Worm (Caenorhabditis elegans) whole organism, early embryonic: Measurements from ENCODE around the gene Y62H9A.5.

Experiments
- B0310.2 ChIP-seq: sonication (generic microtip); optimal IDR thresholded peaks from 2 replicates; lab custom pipeline; 2016; ENCODE audit warnings: mild to moderate bottlenecking, missing genetic modification characterization, missing compliant biosample characterization
- F13C5.2 ChIP-seq: sonication (generic microtip); optimal IDR thresholded peaks from 2 replicates; lab custom pipeline; 2017; ENCODE audit warnings: mild to moderate bottlenecking, missing genetic modification characterization, inconsistent platforms, missing compliant biosample characterization
- aly-1 ChIP-seq: sonication (generic microtip); optimal IDR thresholded peaks from 2 replicates; lab custom pipeline; 2016; ENCODE audit warnings: missing genetic modification characterization, missing compliant biosample characterization
- ama-1 ChIP-seq: fragments of 150-350 bp; optimal IDR thresholded peaks from 2 replicates; lab custom pipeline; 2014
- ceh-13 ChIP-seq: fragments of 200-800 bp; sonication (Bioruptor generic); optimal IDR thresholded peaks from 2 replicates; lab custom pipeline; 2018; ENCODE audit warnings: mild to moderate bottlenecking, missing genetic modification characterization, missing compliant biosample characterization
- ceh-36 ChIP-seq: sonication (generic microtip); optimal IDR thresholded peaks from 2 replicates; lab custom pipeline; 2016; ENCODE audit warnings: missing genetic modification characterization, inconsistent platforms, missing compliant biosample characterization
- ets-7 ChIP-seq: sonication (generic microtip); optimal IDR thresholded peaks from 2 replicates; lab custom pipeline; 2016; ENCODE audit warnings: missing genotype, missing genetic modification characterization, missing compliant biosample characterization
- flt-1 ChIP-seq: fragments of 200-800 bp; sonication (Bioruptor generic); IDR thresholded peaks from 2 replicates; pipeline ENCODE4 v1.3.6; 2022; ENCODE audit warnings: missing genetic modification characterization, missing compliant biosample characterization
- hmbx-1 ChIP-seq: sonication (generic microtip); optimal IDR thresholded peaks from 2 replicates; lab custom pipeline; 2016; ENCODE audit warnings: mild to moderate bottlenecking, missing genetic modification characterization, missing compliant biosample characterization
- hmg-4 ChIP-seq: fragments of 200-800 bp; sonication (Bioruptor generic); optimal IDR thresholded peaks from 2 replicates; lab custom pipeline; 2018; ENCODE audit warnings: mild to moderate bottlenecking, missing genetic modification characterization, missing compliant biosample characterization
- hnd-1 ChIP-seq: sonication (generic microtip); optimal IDR thresholded peaks from 2 replicates; lab custom pipeline; 2016; ENCODE audit warnings: missing genetic modification characterization, missing compliant biosample characterization
- pes-1 ChIP-seq: fragments of 200-800 bp; sonication (Bioruptor generic); IDR thresholded peaks from 2 replicates; pipeline ENCODE4 v1.3.6; 2022; ENCODE audit warnings: missing genetic modification reagents, missing genetic modification characterization, missing compliant biosample characterization
- scrt-1 ChIP-seq: fragments of 200-800 bp; sonication (Bioruptor generic); IDR thresholded peaks from 2 replicates; pipeline ENCODE4 v1.3.6; 2022; ENCODE audit warnings: missing genetic modification characterization, missing compliant biosample characterization
- sea-1 ChIP-seq: fragments of 200-800 bp; sonication (Bioruptor generic); conservative IDR thresholded peaks from 2 replicates; pipeline ENCODE4 v1.3.6; 2022; ENCODE audit warnings: missing genetic modification characterization, missing compliant biosample characterization
- tbx-11 ChIP-seq: fragments of 200-800 bp; sonication (Bioruptor generic); IDR thresholded peaks from 2 replicates; pipeline ENCODE4 v1.3.6; 2022; ENCODE audit warnings: missing genetic modification characterization, missing compliant biosample characterization
- tbx-37 ChIP-seq: fragments of 200-800 bp; sonication (Bioruptor generic); conservative IDR thresholded peaks from 2 replicates; pipeline ENCODE4 v1.3.6; 2022; ENCODE audit warnings: missing genetic modification reagents, missing genetic modification characterization, missing compliant biosample characterization
- tra-4 ChIP-seq: sonication (generic microtip); optimal IDR thresholded peaks from 2 replicates; lab custom pipeline; 2017; ENCODE audit warnings: missing genetic modification characterization, missing compliant biosample characterization

Y62H9A.5 gene

ce11 chrX:11913824-11914223, 31.1 kb upstream of the Y62H9A.5 start, which contains the start of gene Y62H9A.12:
Gene Y62H9A.12, plus strand, starts transcription at chrX:11914124.
- TF ChIP-seq ceh-13 (GFP tag; lab: Kevin White, UChicago) (no peak), pes-1 (GFP tag; lab: Robert Waterston, UW) (no peak)

ce11 chrX:11910046-11910445, 27.3 kb upstream of the Y62H9A.5 start, which contains the start of gene Y62H9A.15:
Gene Y62H9A.15, minus strand, starts transcription at chrX:11910145.
- TF ChIP-seq sea-1: no peak
- TF ChIP-seq ets-7 (tag; lab: Kevin White, UChicago): no peak
- TF ChIP-seq flt-1 (GFP tag; lab: Robert Waterston, UW): no peak
- no peak for TF ChIP-seq tra-4 (tag; lab: Kevin White, UChicago)
- no peak for TF ChIP-seq ceh-13 (GFP tag; lab: Kevin White, UChicago)
- no peak for TF ChIP-seq F13C5.2 (tag; lab: Kevin White, UChicago)
- no peak for TF ChIP-seq pes-1 (GFP tag; lab: Robert Waterston, UW)
- no peak for TF ChIP-seq scrt-1 (GFP tag; lab: Robert Waterston, UW)
- no peak for TF ChIP-seq hmbx-1 (tag; lab: Kevin White, UChicago)
- no peak for TF ChIP-seq tbx-37 (GFP tag; lab: Robert Waterston, UW)
- TF ChIP-seq tbx-11 (GFP tag; lab: Robert Waterston, UW): no peak
- no peak for TF ChIP-seq hmg-4
- no peak for TF ChIP-seq B0310.2
- TF ChIP-seq ama-1 (lab: Kevin White, UChicago): no peak
- TF ChIP-seq ceh-36: no peak
- TF ChIP-seq hnd-1 (tag; lab: Kevin White, UChicago): no peak
- no peak for TF ChIP-seq aly-1 (tag; lab: Kevin White, UChicago)

ce11 chrX:11909168-11909567, 26.5 kb upstream of the Y62H9A.5 start:
- TF ChIP-seq ets-7 (tag; lab: Kevin White, UChicago) (no peak), sea-1 (no peak)

ce11 chrX:11908226-11908625, 25.5 kb upstream of the Y62H9A.5 start:
- TF ChIP-seq ceh-36 (no peak), flt-1 (GFP tag; lab: Robert Waterston, UW) (no peak), B0310.2 (no peak), hmbx-1 (tag; lab: Kevin White, UChicago) (no peak), aly-1 (tag; lab: Kevin White, UChicago) (no peak)

- TF ChIP-seq pes-1 (GFP tag; lab: Robert Waterston, UW) (no peak), aly-1 (tag; lab: Kevin White, UChicago) (no peak), B0310.2 (no peak), ama-1 (lab: Kevin White, UChicago) (no peak), ceh-13 (GFP tag; lab: Kevin White, UChicago) (no peak)
Measured at ce11 chrX:11907263-11907662, 24.6 kb upstream of the Y62H9A.5 start, which contains the start of gene Y62H9A.11. Gene Y62H9A.11, minus strand, starts transcription at chrX:11907363.

- no peak for TF ChIP-seq hnd-1 (tag; lab: Kevin White, UChicago)
- TF ChIP-seq sea-1: no peak
- no peak for TF ChIP-seq ceh-36
- TF ChIP-seq hmg-4: no peak
- TF ChIP-seq F13C5.2 (tag; lab: Kevin White, UChicago): no peak
- no peak for TF ChIP-seq scrt-1 (GFP tag; lab: Robert Waterston, UW)
- TF ChIP-seq aly-1 (tag; lab: Kevin White, UChicago): no peak
- TF ChIP-seq B0310.2: no peak
- TF ChIP-seq tra-4 (tag; lab: Kevin White, UChicago): no peak
- TF ChIP-seq tbx-11 (GFP tag; lab: Robert Waterston, UW): no peak
- TF ChIP-seq ama-1 (lab: Kevin White, UChicago): no peak
- TF ChIP-seq ceh-13 (GFP tag; lab: Kevin White, UChicago): no peak
- no peak for TF ChIP-seq ets-7 (tag; lab: Kevin White, UChicago)
Measured at ce11 chrX:11906626-11907025, 23.9 kb upstream of the Y62H9A.5 start.

- TF ChIP-seq hmg-4: no peak
- TF ChIP-seq flt-1 (GFP tag; lab: Robert Waterston, UW): no peak
- TF ChIP-seq scrt-1 (GFP tag; lab: Robert Waterston, UW): no peak
- no peak for TF ChIP-seq ama-1 (lab: Kevin White, UChicago)
- TF ChIP-seq pes-1 (GFP tag; lab: Robert Waterston, UW): no peak
- no peak for TF ChIP-seq aly-1 (tag; lab: Kevin White, UChicago)
- no peak for TF ChIP-seq tra-4 (tag; lab: Kevin White, UChicago)
- no peak for TF ChIP-seq B0310.2
- TF ChIP-seq hmbx-1 (tag; lab: Kevin White, UChicago): no peak
Measured at ce11 chrX:11902661-11903060, 20.0 kb upstream of the Y62H9A.5 start, which contains the start of gene Y62H9A.10. Gene Y62H9A.10, minus strand, starts transcription at chrX:11902761.

ce11 chrX:11899031-11899430, 16.3 kb upstream of the Y62H9A.5 start:
- TF ChIP-seq hmg-4: no peak
- no peak for TF ChIP-seq tbx-37 (GFP tag; lab: Robert Waterston, UW)
- no peak for TF ChIP-seq ceh-13 (GFP tag; lab: Kevin White, UChicago)
- TF ChIP-seq ama-1 (lab: Kevin White, UChicago): no peak
- no peak for TF ChIP-seq ceh-36
- TF ChIP-seq aly-1 (tag; lab: Kevin White, UChicago): no peak
- TF ChIP-seq flt-1 (GFP tag; lab: Robert Waterston, UW): no peak
- no peak for TF ChIP-seq pes-1 (GFP tag; lab: Robert Waterston, UW)
- TF ChIP-seq F13C5.2 (tag; lab: Kevin White, UChicago): no peak
- no peak for TF ChIP-seq hmbx-1 (tag; lab: Kevin White, UChicago)
- TF ChIP-seq scrt-1 (GFP tag; lab: Robert Waterston, UW): no peak
- no peak for TF ChIP-seq sea-1
- TF ChIP-seq B0310.2: no peak
- TF ChIP-seq hnd-1 (tag; lab: Kevin White, UChicago): no peak
- TF ChIP-seq tbx-11 (GFP tag; lab: Robert Waterston, UW): no peak
- TF ChIP-seq tra-4 (tag; lab: Kevin White, UChicago): no peak
